Worm (Caenorhabditis elegans) whole organism, late embryonic: ENCODE results near the gene srbc-13.

ENCODE experiments used
- ceh-19 ChIP-seq: fragments of 200-800 bp; sonication (Bioruptor generic); optimal IDR thresholded peaks from 2 replicates; lab custom pipeline; 2018; ENCODE audit warnings: mild to moderate bottlenecking, missing genetic modification characterization, missing compliant biosample characterization
- ceh-2 ChIP-seq: sonication (generic microtip); optimal IDR thresholded peaks from 2 replicates; lab custom pipeline; 2016; ENCODE audit warnings: missing genotype, missing genetic modification characterization, missing compliant biosample characterization
- ceh-30 ChIP-seq: fragments of 150-350 bp; optimal IDR thresholded peaks from 2 replicates; lab custom pipeline; 2014; ENCODE audit warnings: missing biosample characterization, missing genetic modification characterization
- ets-4 ChIP-seq: sonication (generic microtip); optimal IDR thresholded peaks from 2 replicates; lab custom pipeline; 2016; ENCODE audit warnings: missing genetic modification characterization, missing compliant biosample characterization
- nhr-11 ChIP-seq: fragments of 150-350 bp; optimal IDR thresholded peaks from 2 replicates; lab custom pipeline; 2014; ENCODE audit warnings: missing biosample characterization, missing genetic modification characterization

DNA sequence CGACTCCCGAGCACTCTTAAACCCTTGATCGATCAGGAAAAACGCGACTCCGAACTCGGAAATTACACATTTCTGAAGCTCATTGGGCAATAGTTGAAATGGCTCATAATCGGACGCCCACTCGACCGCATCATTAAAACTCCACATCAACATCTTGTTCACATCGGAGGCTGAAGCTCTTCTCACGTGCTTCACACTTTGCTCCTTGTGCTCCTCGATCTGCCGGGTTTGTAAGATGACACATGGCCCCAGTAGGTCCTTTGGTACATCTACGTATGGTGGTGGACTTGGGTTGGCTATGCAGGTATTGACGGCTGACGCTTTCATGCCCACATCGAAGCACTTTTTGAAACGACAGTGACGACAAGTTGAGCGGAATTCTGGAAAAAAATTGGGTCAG, 44.1 kb upstream of the srbc-13 start:
- no peak for TF ChIP-seq ceh-30 (tag; lab: Kevin White, UChicago)
- TF ChIP-seq ceh-2 (tag; lab: Kevin White, UChicago), result no peak
- no peak for TF ChIP-seq nhr-11 (tag; lab: Kevin White, UChicago)
- no peak for TF ChIP-seq ceh-19 (GFP tag; lab: Kevin White, UChicago)
- no peak for TF ChIP-seq ets-4 (tag; lab: Kevin White, UChicago)
